Worm (Caenorhabditis elegans) whole organism, L4 larva: ENCODE data around the gene kvs-1.

Experiments used
- D1046.2 ChIP-seq: fragments of 200-800 bp; sonication (Bioruptor generic); IDR thresholded peaks from 2 replicates; pipeline ENCODE4 v1.3.6; 2022; ENCODE audit warnings: missing genetic modification characterization, missing compliant biosample characterization
- F37D6.2 ChIP-seq: sonication (generic microtip); optimal IDR thresholded peaks from 2 replicates; lab custom pipeline; 2016; ENCODE audit warnings: mild to moderate bottlenecking, missing genetic modification characterization, missing compliant biosample characterization
- T26A8.4 ChIP-seq: fragments of 200-800 bp; sonication (Bioruptor generic); IDR thresholded peaks from 2 replicates; pipeline ENCODE4 v1.3.6; 2022; ENCODE audit warnings: missing genetic modification characterization, missing compliant biosample characterization
- Y105C5A.15 ChIP-seq: fragments of 200-800 bp; sonication (Bioruptor generic); IDR thresholded peaks from 2 replicates; pipeline ENCODE4 v1.3.6; 2022; ENCODE audit warnings: missing genetic modification characterization, missing compliant biosample characterization
- arid-1 ChIP-seq: fragments of 200-800 bp; sonication (Bioruptor generic); conservative IDR thresholded peaks from 2 replicates; pipeline ENCODE4 v1.3.6; 2022; ENCODE audit warnings: missing genetic modification reagents, missing genetic modification characterization, missing compliant biosample characterization
- ceh-20 ChIP-seq: fragments of 200-800 bp; sonication (Bioruptor generic); IDR thresholded peaks from 2 replicates; pipeline ENCODE4 v1.3.6; 2022; ENCODE audit warnings: missing genetic modification reagents, missing genetic modification characterization, missing compliant biosample characterization
- ceh-28 ChIP-seq: fragments of 150-350 bp; optimal IDR thresholded peaks from 2 replicates; lab custom pipeline; 2014; ENCODE audit warnings: missing biosample characterization, missing genetic modification reagents, missing genetic modification characterization
- ceh-32 ChIP-seq: sonication (generic microtip); optimal IDR thresholded peaks from 2 replicates; lab custom pipeline; 2016; ENCODE audit warnings: mild to moderate bottlenecking, missing genetic modification characterization, missing compliant biosample characterization; ENCODE audit not compliant: poor library complexity
- ceh-44 ChIP-seq: fragments of 200-800 bp; sonication (Bioruptor generic); IDR thresholded peaks from 2 replicates; pipeline ENCODE4 v1.3.6; 2022; ENCODE audit warnings: missing genetic modification reagents, missing genetic modification characterization, missing compliant biosample characterization
- ctbp-1 ChIP-seq: fragments of 200-800 bp; sonication (Bioruptor generic); IDR thresholded peaks from 2 replicates; pipeline ENCODE4 v1.3.6; 2022; ENCODE audit warnings: missing genetic modification reagents, missing genetic modification characterization, missing compliant biosample characterization
- daf-16 ChIP-seq, 3 experiments: sonication (generic microtip); optimal IDR thresholded peaks; 2 replicates each; lab custom pipeline; 2016 to 2017; ENCODE audit warnings: missing genetic modification characterization in 3 of 3, missing genetic modification reagents in 3 of 3, mild to moderate bottlenecking in 2 of 3, missing compliant biosample characterization in 2 of 3, missing biosample characterization in 1 of 3, moderate library complexity in 1 of 3
- dmd-9 ChIP-seq: fragments of 200-800 bp; sonication (Bioruptor generic); IDR thresholded peaks from 2 replicates; pipeline ENCODE4 v1.3.6; 2022; ENCODE audit warnings: missing genetic modification reagents, missing genetic modification characterization, missing compliant biosample characterization
- duxl-1 ChIP-seq: sonication (generic microtip); optimal IDR thresholded peaks from 2 replicates; lab custom pipeline; 2016; ENCODE audit warnings: mild to moderate bottlenecking, missing genetic modification characterization, moderate library complexity, missing compliant biosample characterization; ENCODE audit not compliant: poor library complexity
- egl-27 ChIP-seq: sonication (generic microtip); optimal IDR thresholded peaks from 3 replicates; lab custom pipeline; 2017; ENCODE audit warnings: missing biosample characterization, missing genetic modification reagents, missing genetic modification characterization
- fkh-10 ChIP-seq: fragments of 150-350 bp; optimal IDR thresholded peaks from 2 replicates; lab custom pipeline; 2014; ENCODE audit warnings: missing biosample characterization, missing genetic modification reagents, missing genetic modification characterization
- fos-1 ChIP-seq: fragments of 150-350 bp; optimal IDR thresholded peaks from 2 replicates; lab custom pipeline; 2014; ENCODE audit warnings: missing biosample characterization, missing genetic modification characterization
- gei-8 ChIP-seq: fragments of 200-800 bp; sonication (Bioruptor generic); optimal IDR thresholded peaks from 2 replicates; lab custom pipeline; 2018; ENCODE audit warnings: mild to moderate bottlenecking, missing genetic modification characterization, missing compliant biosample characterization
- hif-1 ChIP-seq, 2 experiments: sonication (generic microtip); optimal IDR thresholded peaks; 2 replicates each; lab custom pipeline; 2016 to 2017; ENCODE audit warnings: missing compliant biosample characterization in 2 of 2, missing genetic modification characterization in 2 of 2, missing genetic modification reagents in 2 of 2, missing genotype in 2 of 2, mild to moderate bottlenecking in 1 of 2
- hlh-11 ChIP-seq: fragments of 200-800 bp; sonication (Bioruptor generic); optimal IDR thresholded peaks from 2 replicates; lab custom pipeline; 2018; ENCODE audit warnings: mild to moderate bottlenecking, missing genetic modification characterization, missing compliant biosample characterization
- hlh-30 ChIP-seq: sonication (generic microtip); optimal IDR thresholded peaks from 2 replicates; lab custom pipeline; 2017; ENCODE audit warnings: antibody characterized with exemption, mild to moderate bottlenecking, missing genetic modification characterization, missing compliant biosample characterization; ENCODE audit not compliant: insufficient read depth
- hmg-1.1 ChIP-seq: fragments of 200-800 bp; sonication (Bioruptor generic); IDR thresholded peaks from 2 replicates; pipeline ENCODE4 v1.3.6; 2022; ENCODE audit warnings: missing genetic modification reagents, missing genetic modification characterization, missing compliant biosample characterization
- lin-38 ChIP-seq: fragments of 200-800 bp; sonication (Bioruptor generic); IDR thresholded peaks from 2 replicates; pipeline ENCODE4 v1.3.6; 2022; ENCODE audit warnings: missing genetic modification reagents, missing genetic modification characterization, missing compliant biosample characterization
- lin-39 ChIP-seq: fragments of 150-350 bp; optimal IDR thresholded peaks from 2 replicates; lab custom pipeline; 2014; ENCODE audit warnings: missing biosample characterization, missing genetic modification reagents, missing genetic modification characterization
- lsy-2 ChIP-seq, 2 experiments: fragments of 150-350 bp in 1 of 2; sonication (generic microtip) in 1 of 2; optimal IDR thresholded peaks; 2 replicates each; lab custom pipeline; 2014 to 2017; ENCODE audit warnings: missing biosample characterization in 2 of 2, missing genetic modification characterization in 2 of 2
- madf-5 ChIP-seq, 2 experiments: fragments of 200-800 bp; sonication (Bioruptor generic); IDR thresholded peaks; 2 replicates each; pipeline ENCODE4 v1.3.6; 2022; ENCODE audit warnings: missing compliant biosample characterization in 2 of 2, missing genetic modification characterization in 2 of 2
- mdt-29 ChIP-seq: fragments of 200-800 bp; sonication (Bioruptor generic); IDR thresholded peaks from 2 replicates; pipeline ENCODE4 v1.3.6; 2022; ENCODE audit warnings: missing genetic modification reagents, missing genetic modification characterization, missing compliant biosample characterization
- mep-1 ChIP-seq: fragments of 150-350 bp; sonication (generic microtip); optimal IDR thresholded peaks from 3 replicates; lab custom pipeline; 2014; ENCODE audit warnings: missing biosample characterization, missing genetic modification characterization
- mes-2 ChIP-seq: sonication (generic microtip); optimal IDR thresholded peaks from 2 replicates; lab custom pipeline; 2016; ENCODE audit warnings: missing genotype, mild to moderate bottlenecking, missing genetic modification characterization, missing compliant biosample characterization; ENCODE audit not compliant: poor library complexity, severe bottlenecking
- mxl-3 ChIP-seq: fragments of 200-800 bp; sonication (Bioruptor generic); optimal IDR thresholded peaks from 2 replicates; lab custom pipeline; 2018; ENCODE audit warnings: mild to moderate bottlenecking, missing genetic modification characterization, missing compliant biosample characterization
- nhr-10 ChIP-seq: fragments of 150-350 bp; optimal IDR thresholded peaks from 2 replicates; lab custom pipeline; 2014; ENCODE audit warnings: missing biosample characterization, missing genetic modification characterization
- nhr-11 ChIP-seq: fragments of 150-350 bp; optimal IDR thresholded peaks from 2 replicates; lab custom pipeline; 2014; ENCODE audit warnings: missing biosample characterization, missing genetic modification characterization
- nhr-28 ChIP-seq: fragments of 150-350 bp; optimal IDR thresholded peaks from 2 replicates; lab custom pipeline; 2014; ENCODE audit warnings: missing biosample characterization, missing genetic modification characterization
- nhr-41 ChIP-seq: fragments of 200-800 bp; sonication (Bioruptor generic); IDR thresholded peaks from 2 replicates; pipeline ENCODE4 v1.3.6; 2022; ENCODE audit warnings: missing genetic modification reagents, missing genetic modification characterization, missing compliant biosample characterization
- nhr-42 ChIP-seq: fragments of 200-800 bp; sonication (Bioruptor generic); IDR thresholded peaks from 2 replicates; pipeline ENCODE4 v1.3.6; 2022; ENCODE audit warnings: missing genetic modification characterization, missing compliant biosample characterization
- nhr-48 ChIP-seq: sonication (generic microtip); optimal IDR thresholded peaks from 2 replicates; lab custom pipeline; 2016; ENCODE audit warnings: mild to moderate bottlenecking, missing genetic modification characterization, missing compliant biosample characterization
- pqm-1 ChIP-seq: sonication (generic microtip); optimal IDR thresholded peaks from 2 replicates; lab custom pipeline; 2017; ENCODE audit warnings: missing biosample characterization, missing genetic modification characterization
- rbr-2 ChIP-seq: sonication (generic microtip); optimal IDR thresholded peaks from 2 replicates; lab custom pipeline; 2016; ENCODE audit warnings: missing genotype, missing genetic modification characterization, missing compliant biosample characterization
- saeg-2 ChIP-seq: fragments of 200-800 bp; sonication (Bioruptor generic); IDR thresholded peaks from 2 replicates; pipeline ENCODE4 v1.3.6; 2022; ENCODE audit warnings: missing genetic modification reagents, missing genetic modification characterization, missing compliant biosample characterization
- set-16 ChIP-seq: fragments of 200-800 bp; sonication (Bioruptor generic); IDR thresholded peaks from 2 replicates; pipeline ENCODE4 v1.3.6; 2022; ENCODE audit warnings: missing genetic modification reagents, missing genetic modification characterization, missing compliant biosample characterization
- snpc-1.2 ChIP-seq: fragments of 200-800 bp; sonication (Bioruptor generic); IDR thresholded peaks from 2 replicates; pipeline ENCODE4 v1.3.6; 2022; ENCODE audit warnings: missing genetic modification reagents, missing genetic modification characterization, missing compliant biosample characterization
- snpc-4 ChIP-seq: fragments of 150-350 bp; optimal IDR thresholded peaks from 2 replicates; lab custom pipeline; 2014; ENCODE audit warnings: missing biosample characterization, missing genetic modification characterization
- spr-1 ChIP-seq: sonication (generic microtip); optimal IDR thresholded peaks from 2 replicates; lab custom pipeline; 2016; ENCODE audit warnings: mild to moderate bottlenecking, missing genetic modification characterization, missing compliant biosample characterization
- tra-1 ChIP-seq: fragments of 200-800 bp; sonication (Bioruptor generic); IDR thresholded peaks from 2 replicates; pipeline ENCODE4 v1.3.6; 2022; ENCODE audit warnings: missing genetic modification reagents, missing genetic modification characterization, missing compliant biosample characterization
- unc-39 ChIP-seq: sonication (generic microtip); optimal IDR thresholded peaks from 2 replicates; lab custom pipeline; 2017; ENCODE audit warnings: missing biosample characterization, missing genetic modification characterization
- vab-7 ChIP-seq: fragments of 200-800 bp; sonication (Bioruptor generic); IDR thresholded peaks from 2 replicates; pipeline ENCODE4 v1.3.6; 2022; ENCODE audit warnings: missing genetic modification reagents, missing genetic modification characterization, missing compliant biosample characterization
- zfp-2 ChIP-seq: sonication (generic microtip); optimal IDR thresholded peaks from 2 replicates; lab custom pipeline; 2016; ENCODE audit warnings: mild to moderate bottlenecking, missing genetic modification characterization, missing compliant biosample characterization
- zip-2 ChIP-seq: fragments of 150-350 bp; optimal IDR thresholded peaks from 2 replicates; lab custom pipeline; 2014; ENCODE audit warnings: missing biosample characterization, missing genetic modification characterization
- ztf-11 ChIP-seq: fragments of 150-350 bp; optimal IDR thresholded peaks from 2 replicates; lab custom pipeline; 2014; ENCODE audit warnings: missing biosample characterization, missing genetic modification characterization
- ztf-7 ChIP-seq: fragments of 150-350 bp; optimal IDR thresholded peaks from 2 replicates; lab custom pipeline; 2014; ENCODE audit warnings: missing biosample characterization, missing genetic modification characterization

The kvs-1 gene

DNA sequence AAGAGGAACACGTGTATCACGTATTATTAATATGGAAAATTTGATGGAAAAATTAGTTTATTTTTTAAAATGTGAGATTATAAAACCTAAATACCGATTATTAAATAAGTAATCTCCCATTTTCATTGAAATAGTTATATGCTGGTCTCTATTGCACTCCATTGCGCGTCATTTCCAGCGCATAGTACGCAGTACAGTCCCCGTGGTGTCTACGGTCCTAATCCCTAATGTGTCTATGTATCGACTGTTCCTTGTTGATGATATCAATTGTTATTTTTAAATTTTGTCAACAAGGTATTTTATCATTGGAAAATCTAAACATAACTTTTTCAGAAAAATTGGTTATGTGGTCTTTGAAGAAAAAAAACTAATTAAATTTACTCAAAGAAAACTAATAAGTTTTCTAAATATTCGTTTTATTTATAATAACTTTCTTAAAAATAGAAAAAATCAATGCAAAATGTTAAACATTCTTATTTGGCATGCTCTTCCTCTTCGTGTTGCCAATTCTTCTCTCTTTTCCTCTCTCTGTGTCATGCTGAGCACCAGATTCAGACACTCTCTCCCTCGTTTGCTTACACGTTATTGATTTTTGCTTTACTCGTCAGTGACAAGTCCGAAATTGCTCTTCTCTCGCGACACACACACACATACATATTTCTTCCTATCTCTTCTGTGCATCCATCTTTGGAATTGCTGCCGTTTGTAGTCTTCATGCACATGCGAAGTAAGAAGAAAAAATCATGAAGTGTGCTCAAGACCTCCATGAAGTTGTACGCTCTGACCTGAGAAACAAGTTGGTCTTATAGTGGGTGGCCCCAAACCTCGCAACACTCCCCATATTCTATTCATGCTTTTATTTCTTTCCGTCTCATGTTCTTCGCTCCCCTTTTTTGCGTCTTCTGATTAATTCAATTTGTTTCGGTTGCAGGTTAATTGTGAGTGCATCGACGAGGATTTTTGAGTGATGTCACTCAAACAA lies 24.7 kb downstream of the kvs-1 start, which contains the start of gene unc-18:
Gene unc-18, plus strand, starts transcription at position 932 of the 982 bp plus-strand sequence.
- TF ChIP-seq nhr-41: no peak
- no peak for TF ChIP-seq nhr-48 (tag; lab: Kevin White, UChicago)
- no peak for TF ChIP-seq zfp-2 (tag; lab: Kevin White, UChicago)
- no peak for TF ChIP-seq madf-5 (GFP tag; IDR thresholded peaks at IDR 0.05; lab: Robert Waterston, UW)
- no peak for TF ChIP-seq mdt-29
- peak; percentile 76 for TF ChIP-seq ceh-28 (tag; lab: Kevin White, UChicago)
- TF ChIP-seq saeg-2 (GFP tag; lab: Robert Waterston, UW): no peak
- TF ChIP-seq F37D6.2 (tag; lab: Kevin White, UChicago): peak; percentile 54
- peak; percentile 58 for TF ChIP-seq mep-1 (tag; lab: Kevin White, UChicago)
- peak; percentile 57 for TF ChIP-seq mes-2 (tag; lab: Kevin White, UChicago)
- no peak for TF ChIP-seq rbr-2
- no peak for TF ChIP-seq duxl-1 (tag; lab: Kevin White, UChicago)
- TF ChIP-seq D1046.2: no peak
- no peak for TF ChIP-seq Y105C5A.15 (GFP tag; lab: Robert Waterston, UW)
- TF ChIP-seq ztf-11: no peak
- TF ChIP-seq zip-2 (tag; lab: Kevin White, UChicago): no peak
- TF ChIP-seq egl-27 (tag; lab: Kevin White, UChicago): no peak
- no peak for TF ChIP-seq fos-1 (tag; lab: Kevin White, UChicago)
- no peak for TF ChIP-seq pqm-1
- TF ChIP-seq dmd-9: no peak
- TF ChIP-seq set-16: no peak
- TF ChIP-seq nhr-11 (tag; lab: Kevin White, UChicago): no peak
- TF ChIP-seq snpc-1.2 (GFP tag; lab: Robert Waterston, UW): no peak
- TF ChIP-seq nhr-42 (GFP tag; lab: Robert Waterston, UW): no peak
- no peak for TF ChIP-seq daf-16 (GFP tag; optimal IDR thresholded peaks at IDR 0.05; lab: Kevin White, UChicago)
- peak; percentile 82 for TF ChIP-seq daf-16 (tag; optimal IDR thresholded peaks at IDR 0.05; lab: Kevin White, UChicago)
- TF ChIP-seq snpc-4 (tag; lab: Kevin White, UChicago): no peak
- TF ChIP-seq nhr-10 (tag; lab: Kevin White, UChicago): no peak
- peak; percentile 23; the same call in 1 of the 2 replicates for TF ChIP-seq hmg-1.1 (GFP tag; lab: Robert Waterston, UW)
- peak; percentile 50 for TF ChIP-seq lin-39 (tag; lab: Kevin White, UChicago)
- no peak for TF ChIP-seq ztf-7 (tag; lab: Kevin White, UChicago)
- no peak for TF ChIP-seq unc-39
- TF ChIP-seq mxl-3 (GFP tag; lab: Kevin White, UChicago): no peak
- peak; percentile 3 for TF ChIP-seq hlh-11 (tag; lab: Kevin White, UChicago)
- no peak for TF ChIP-seq vab-7 (GFP tag; lab: Robert Waterston, UW)
- TF ChIP-seq nhr-28 (tag; lab: Kevin White, UChicago): no peak
- TF ChIP-seq T26A8.4: no peak
- TF ChIP-seq spr-1 (tag; lab: Kevin White, UChicago): no peak
- TF ChIP-seq ceh-44 (GFP tag; lab: Robert Waterston, UW): no peak
- no peak for TF ChIP-seq lin-38 (GFP tag; lab: Robert Waterston, UW)
- TF ChIP-seq gei-8: no peak
- 0 out of 2 replicates have a peak, but pooled peaks have one; percentile 42 for TF ChIP-seq ctbp-1 (GFP tag; lab: Robert Waterston, UW)
- TF ChIP-seq fkh-10 (GFP tag; lab: Kevin White, UChicago): peak; percentile 91
- no peak for TF ChIP-seq tra-1 (GFP tag; lab: Robert Waterston, UW)
- peak in 1 of 2 experiments; percentile 34 for TF ChIP-seq lsy-2 (tag; optimal IDR thresholded peaks at IDR 0.05; lab: Kevin White, UChicago)
- peak; percentile 65 for TF ChIP-seq hlh-30
- no peak for TF ChIP-seq ceh-20
- no peak for TF ChIP-seq arid-1
- no peak for TF ChIP-seq hif-1 (tag; optimal IDR thresholded peaks at IDR 0.05; lab: Kevin White, UChicago)
- no peak for TF ChIP-seq ceh-32
